Worm (Caenorhabditis elegans): ENCODE data around the gene ZC21.10.

The ZC21.10 gene

ce11 chrIII:8574299-8574698, 44.4 kb downstream of the ZC21.10 start:
- no peak for TF ChIP-seq ZK185.1 (tag; optimal IDR thresholded peaks at IDR 0.05; ENCODE audit: poor library complexity, severe bottlenecking)
- TF ChIP-seq ztf-25 (GFP tag; IDR thresholded peaks at IDR 0.05), result no peak
- TF ChIP-seq egl-44 (GFP tag; IDR thresholded peaks at IDR 0.05), result no peak
- no peak for TF ChIP-seq repo-1 (tag; optimal IDR thresholded peaks at IDR 0.05)
- TF ChIP-seq zim-3 (tag; optimal IDR thresholded peaks at IDR 0.05), result no peak
- TF ChIP-seq ztf-22 (GFP tag; optimal IDR thresholded peaks at IDR 0.05), result no peak
- TF ChIP-seq lin-26 (GFP tag; IDR thresholded peaks at IDR 0.05), result no peak
- TF ChIP-seq B0019.2 (GFP tag; conservative IDR thresholded peaks at IDR 0.05), result no peak
- no peak for TF ChIP-seq ceh-27 (GFP tag; optimal IDR thresholded peaks at IDR 0.05)
- TF ChIP-seq ceh-58 (GFP tag; IDR thresholded peaks at IDR 0.05), result no peak

DNA sequence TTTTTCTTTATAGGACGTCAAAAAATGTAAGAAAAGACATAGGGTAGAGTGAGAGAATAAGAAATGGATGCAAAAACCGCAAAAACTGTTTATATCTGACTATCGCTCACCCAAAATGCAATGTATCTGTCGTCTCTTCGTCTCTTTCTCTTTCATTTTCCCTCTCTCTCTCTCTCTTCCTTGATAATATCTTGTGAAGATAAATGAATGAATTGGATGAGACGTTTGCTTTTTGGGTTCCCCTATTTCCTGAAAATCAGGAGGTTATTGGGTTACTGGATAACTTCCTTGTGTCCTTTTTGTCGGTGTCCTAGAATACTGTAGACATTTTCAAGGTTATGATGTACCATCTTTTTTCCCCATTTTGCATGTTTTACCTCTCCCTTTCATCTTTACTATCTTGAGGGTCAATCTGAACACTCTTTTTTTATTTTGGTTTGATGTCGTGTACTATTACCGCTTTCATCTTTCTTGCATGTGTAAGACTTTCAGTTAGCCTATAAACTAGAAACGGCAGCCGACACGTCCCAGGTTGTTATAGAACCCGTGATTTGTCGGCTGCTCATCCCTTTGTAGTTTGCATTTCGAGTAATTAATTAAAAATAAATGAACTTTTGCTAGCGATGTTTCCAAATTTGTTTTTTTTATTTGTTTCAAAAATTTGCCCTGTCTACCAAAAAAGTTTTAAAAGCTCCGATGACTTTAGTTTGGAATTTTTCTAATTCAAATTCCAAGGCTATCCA, 45.7 kb downstream of the ZC21.10 start:
- TF ChIP-seq madf-3 (GFP tag; IDR thresholded peaks at IDR 0.05) (no peak), dpff-1 (tag; optimal IDR thresholded peaks at IDR 0.05) (no peak), nfyb-1 (GFP tag; IDR thresholded peaks at IDR 0.05) (no peak), snpc-4 (GFP tag; optimal IDR thresholded peaks at IDR 0.05) (no peak), snpc-4 (tag; optimal IDR thresholded peaks at IDR 0.05) (peak in 2 of 4 experiments; percentile 61 to 62)

DNA sequence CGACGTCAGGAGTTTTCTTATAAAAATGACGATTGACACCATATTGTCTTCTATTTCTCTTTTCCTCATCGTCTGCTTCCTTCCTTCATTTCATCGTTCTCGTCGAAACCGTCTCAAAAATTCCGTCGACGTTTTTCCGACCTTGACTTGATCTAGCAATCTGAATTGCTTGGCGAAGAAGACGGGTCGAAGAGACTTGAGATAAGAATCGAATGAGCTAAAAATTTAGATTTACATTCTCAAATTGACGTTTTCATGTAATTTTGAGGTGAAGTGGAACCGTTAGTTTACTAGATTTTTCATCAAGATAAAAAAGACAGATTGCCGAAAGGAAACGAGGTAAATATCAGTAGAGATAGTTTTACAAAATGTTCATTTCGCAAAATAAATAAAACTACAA, 47.7 kb downstream of the ZC21.10 start:
- TF ChIP-seq nfyb-1 (GFP tag; IDR thresholded peaks at IDR 0.05) (no peak), ceh-79 (tag; optimal IDR thresholded peaks at IDR 0.05) (no peak)

DNA sequence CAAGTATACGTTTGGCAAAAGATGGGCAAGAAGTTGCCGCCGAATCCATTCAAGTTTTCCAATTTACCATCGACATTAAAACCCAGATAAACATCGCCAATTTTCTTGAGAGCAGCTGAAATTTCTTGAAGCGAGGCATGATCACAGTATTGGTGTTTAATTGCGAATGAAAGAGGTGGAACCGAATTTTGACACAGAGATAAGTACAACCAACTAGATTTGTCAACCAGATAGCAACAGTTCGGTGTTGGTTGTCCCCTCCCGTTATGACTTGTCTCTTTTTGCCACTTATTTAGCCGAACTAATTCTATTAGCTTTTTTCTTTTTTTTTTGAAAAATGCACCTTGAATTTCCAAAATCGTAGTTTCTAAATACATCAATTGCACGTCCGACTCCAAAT, 48.5 kb downstream of the ZC21.10 start:
- TF ChIP-seq tbx-9 (tag; optimal IDR thresholded peaks at IDR 0.05; ENCODE audit: borderline replicate concordance) (no peak), bed-2 (GFP tag; IDR thresholded peaks at IDR 0.05) (no peak), lin-35 (GFP tag; optimal IDR thresholded peaks at IDR 0.05) (no peak), bed-1 (GFP tag; IDR thresholded peaks at IDR 0.05) (no peak), Y53F4B.3 (GFP tag; IDR thresholded peaks at IDR 0.05) (no peak), Y53G8AR.9 (GFP tag; conservative IDR thresholded peaks at IDR 0.05) (no peak), ztf-28 (GFP tag; IDR thresholded peaks at IDR 0.05) (no peak), die-1 (tag; optimal IDR thresholded peaks at IDR 0.05) (no peak), dpl-1 (GFP tag; optimal IDR thresholded peaks at IDR 0.05) (no peak), egl-44 (GFP tag; IDR thresholded peaks at IDR 0.05) (no peak), ztf-25 (GFP tag; IDR thresholded peaks at IDR 0.05) (no peak), unc-130 (GFP tag; optimal IDR thresholded peaks at IDR 0.05) (no peak), B0336.3 (GFP tag; IDR thresholded peaks at IDR 0.05) (no peak), C17E4.6 (GFP tag; IDR thresholded peaks at IDR 0.05) (no peak), F49E8.2 (tag; optimal IDR thresholded peaks at IDR 0.05; ENCODE audit: insufficient read depth) (no peak), lir-1 (GFP tag; conservative IDR thresholded peaks at IDR 0.05) (no peak)

DNA sequence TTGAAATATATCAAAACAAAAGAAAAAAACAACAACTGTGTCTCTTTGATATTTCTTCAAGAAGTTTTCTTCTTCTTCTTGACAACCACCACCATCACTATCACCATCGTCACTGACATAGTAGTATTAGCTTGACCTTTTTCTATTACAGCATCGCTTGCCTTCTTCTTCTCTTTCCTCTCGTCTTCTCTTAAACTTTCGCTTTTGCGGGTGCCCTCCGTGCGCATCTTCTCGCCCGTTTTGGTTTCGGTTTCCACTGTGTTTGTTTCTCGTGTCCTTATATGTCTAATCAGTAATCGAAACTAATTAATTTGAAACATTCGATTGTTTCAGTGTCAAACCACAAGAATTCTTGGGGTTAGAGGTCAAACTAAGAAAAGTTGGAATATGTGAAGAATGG, 49.5 kb downstream of the ZC21.10 start:
- no peak for TF ChIP-seq xnd-1 (tag; optimal IDR thresholded peaks at IDR 0.05)
- TF ChIP-seq attf-5 (GFP tag; optimal IDR thresholded peaks at IDR 0.05), result no peak
- no peak for TF ChIP-seq ztf-22 (GFP tag; optimal IDR thresholded peaks at IDR 0.05)

Data from whole organism, young adult.